Fruit fly (Drosophila melanogaster) whole organism, wandering third instar larva: ENCODE results near the gene Jhbp1.

Experiments
- Abd-B ChIP-seq: fragments of >200 bp; optimal IDR thresholded peaks from 2 replicates; lab custom pipeline; 2017; ENCODE audit warnings: missing biosample characterization, missing genetic modification characterization
- CG32264 ChIP-seq: fragments of 200-800 bp; sonication (Bioruptor generic); optimal IDR thresholded peaks from 2 replicates; lab custom pipeline; 2016; ENCODE audit warnings: missing biosample characterization, missing genetic modification characterization
- CG9705 ChIP-seq: fragments of 200-800 bp; sonication (Bioruptor generic); optimal IDR thresholded peaks from 2 replicates; lab custom pipeline; 2018; ENCODE audit warnings: missing biosample characterization, mild to moderate bottlenecking, missing genetic modification characterization
- CrebA ChIP-seq: fragments of 200-800 bp; sonication (Bioruptor generic); optimal IDR thresholded peaks from 2 replicates; lab custom pipeline; 2016; ENCODE audit warnings: missing biosample characterization, mild to moderate bottlenecking, missing genetic modification characterization, borderline replicate concordance
- Dfd ChIP-seq: fragments of >200 bp; optimal IDR thresholded peaks from 2 replicates; lab custom pipeline; 2017; ENCODE audit warnings: missing biosample characterization, missing genetic modification characterization
- Dif ChIP-seq: fragments of 200-275, 200-300 bp; sonication (Bioruptor generic); optimal IDR thresholded peaks from 2 replicates; lab custom pipeline; 2018; ENCODE audit warnings: missing biosample characterization, missing genetic modification characterization; ENCODE audit not compliant: partially characterized antibody
- GATAd ChIP-seq: sonication (Bioruptor generic); optimal IDR thresholded peaks from 2 replicates; lab custom pipeline; 2016; ENCODE audit warnings: missing biosample characterization, missing genetic modification characterization
- HLH106 ChIP-seq: fragments of 200-800 bp; optimal IDR thresholded peaks from 3 replicates; lab custom pipeline; 2019; ENCODE audit warnings: missing biosample characterization, mild to moderate bottlenecking, missing genetic modification characterization, moderate library complexity
- Hnf4 ChIP-seq: fragments of 200-800 bp; sonication (Bioruptor generic); optimal IDR thresholded peaks from 2 replicates; lab custom pipeline; 2016; ENCODE audit warnings: missing biosample characterization, mild to moderate bottlenecking, missing genetic modification characterization
- Hr78 ChIP-seq: fragments of >200 bp; optimal IDR thresholded peaks from 2 replicates; lab custom pipeline; 2017; ENCODE audit warnings: missing biosample characterization, missing genetic modification characterization
- Hr83 ChIP-seq: fragments of 200-300 bp; sonication (Bioruptor generic); optimal IDR thresholded peaks from 2 replicates; lab custom pipeline; 2016; ENCODE audit warnings: missing biosample characterization, mild to moderate bottlenecking, missing genetic modification characterization, moderate library complexity; ENCODE audit not compliant: poor library complexity, severe bottlenecking
- Jra ChIP-seq: sonication (Bioruptor generic); optimal IDR thresholded peaks from 2 replicates; lab custom pipeline; 2016; ENCODE audit warnings: missing biosample characterization, missing genetic modification characterization
- Mio ChIP-seq: sonication (Bioruptor generic); optimal IDR thresholded peaks from 2 replicates; lab custom pipeline; 2016; ENCODE audit warnings: missing biosample characterization, missing genetic modification characterization
- N ChIP-seq: fragments of >200 bp; optimal IDR thresholded peaks from 2 replicates; lab custom pipeline; 2018; ENCODE audit warnings: missing biosample characterization, missing external identifiers, missing genetic modification characterization
- OdsH ChIP-seq: fragments of 200-800 bp; sonication (Bioruptor generic); optimal IDR thresholded peaks from 2 replicates; lab custom pipeline; 2016; ENCODE audit warnings: missing biosample characterization, mild to moderate bottlenecking, missing genetic modification characterization
- Rel ChIP-seq, 2 experiments: fragments of 200-800 bp; sonication (Bioruptor generic) in 1 of 2; optimal IDR thresholded peaks; 2 replicates in 1 of 2; 3 replicates in 1 of 2; lab custom pipeline; 2016 to 2019; ENCODE audit warnings: mild to moderate bottlenecking in 2 of 2, missing biosample characterization in 2 of 2, missing genetic modification characterization in 2 of 2, moderate library complexity in 1 of 2
- Sp1 ChIP-seq: fragments of 200-800 bp; sonication (Bioruptor generic); optimal IDR thresholded peaks from 3 replicates; lab custom pipeline; 2019; ENCODE audit warnings: missing biosample characterization, mild to moderate bottlenecking, missing genetic modification characterization, moderate library complexity
- Vsx2 ChIP-seq: fragments of 200-300, 225-300 bp; sonication (Bioruptor generic); optimal IDR thresholded peaks from 2 replicates; lab custom pipeline; 2018; ENCODE audit warnings: missing biosample characterization, missing genetic modification characterization; ENCODE audit not compliant: partially characterized antibody
- br ChIP-seq: fragments of 200-800 bp; sonication (Bioruptor generic); optimal IDR thresholded peaks from 2 replicates; lab custom pipeline; 2016; ENCODE audit warnings: missing biosample characterization, missing genetic modification characterization
- brk ChIP-seq: fragments of 200-800 bp; sonication (Bioruptor generic); optimal IDR thresholded peaks from 2 replicates; lab custom pipeline; 2016; ENCODE audit warnings: missing biosample characterization, mild to moderate bottlenecking, missing genetic modification characterization
- dl ChIP-seq, 2 experiments: fragments of 175-275, 200-275 bp in 1 of 2; fragments of 200-275 bp in 1 of 2; sonication (Bioruptor generic); optimal IDR thresholded peaks; lab custom pipeline; 2018; ENCODE audit warnings: mild to moderate bottlenecking in 2 of 2, missing biosample characterization in 2 of 2, missing genetic modification characterization in 2 of 2, moderate library complexity in 2 of 2; ENCODE audit not compliant: partially characterized antibody in 2 of 2, insufficient read depth in 1 of 2
- dmrt93B ChIP-seq: fragments of 200-800 bp; sonication (Bioruptor generic); optimal IDR thresholded peaks from 2 replicates; lab custom pipeline; 2018; ENCODE audit warnings: missing biosample characterization, mild to moderate bottlenecking, missing genetic modification characterization
- dsf ChIP-seq: sonication (Bioruptor generic); optimal IDR thresholded peaks from 2 replicates; lab custom pipeline; 2016; ENCODE audit warnings: missing biosample characterization, missing genetic modification characterization, borderline replicate concordance
- ey ChIP-seq: fragments of 200-800 bp; sonication (Bioruptor generic); optimal IDR thresholded peaks from 2 replicates; lab custom pipeline; 2016; ENCODE audit warnings: missing biosample characterization, missing genetic modification characterization
- foxo ChIP-seq, 2 experiments: fragments of 200-800 bp; sonication (Bioruptor generic); optimal IDR thresholded peaks; 2 replicates in 1 of 2; 3 replicates in 1 of 2; lab custom pipeline; 2016 to 2017; ENCODE audit warnings: missing biosample characterization in 2 of 2, missing genetic modification characterization in 2 of 2
- fru ChIP-seq: fragments of 200-800 bp; sonication (Bioruptor generic); optimal IDR thresholded peaks from 3 replicates; lab custom pipeline; 2016; ENCODE audit warnings: missing biosample characterization, mild to moderate bottlenecking, missing genetic modification characterization
- h ChIP-seq: fragments of 200-800 bp; sonication (Bioruptor generic); optimal IDR thresholded peaks from 3 replicates; lab custom pipeline; 2016; ENCODE audit warnings: missing biosample characterization, mild to moderate bottlenecking, missing genetic modification characterization
- jim ChIP-seq: fragments of 175-275, 200-325 bp; sonication (Bioruptor generic); optimal IDR thresholded peaks from 2 replicates; lab custom pipeline; 2016; ENCODE audit warnings: missing biosample characterization, mild to moderate bottlenecking, missing genetic modification characterization
- lola ChIP-seq: fragments of >200 bp; optimal IDR thresholded peaks from 2 replicates; lab custom pipeline; 2017; ENCODE audit warnings: missing biosample characterization, missing genetic modification characterization
- pan ChIP-seq: fragments of >200 bp; optimal IDR thresholded peaks from 2 replicates; lab custom pipeline; 2017
- psq ChIP-seq: fragments of 200-800 bp; sonication (Bioruptor generic); optimal IDR thresholded peaks from 3 replicates; lab custom pipeline; 2017; ENCODE audit warnings: missing biosample characterization, mild to moderate bottlenecking, missing genetic modification characterization, moderate library complexity
- rgr ChIP-seq: fragments of 200-800 bp; sonication (Bioruptor generic); optimal IDR thresholded peaks from 3 replicates; lab custom pipeline; 2016; ENCODE audit warnings: missing biosample characterization, mild to moderate bottlenecking, missing genetic modification characterization
- sage ChIP-seq: fragments of 200-800 bp; sonication (Bioruptor generic); optimal IDR thresholded peaks from 2 replicates; lab custom pipeline; 2016; ENCODE audit warnings: missing biosample characterization, mild to moderate bottlenecking, missing genetic modification characterization
- sv ChIP-seq: fragments of 200-800 bp; sonication (Bioruptor generic); optimal IDR thresholded peaks from 3 replicates; lab custom pipeline; 2016; ENCODE audit warnings: missing biosample characterization, missing genetic modification characterization
- tai ChIP-seq: sonication (Bioruptor generic); optimal IDR thresholded peaks from 2 replicates; lab custom pipeline; 2016; ENCODE audit warnings: missing biosample characterization, missing genetic modification characterization
- usp ChIP-seq: fragments of >200 bp; optimal IDR thresholded peaks from 2 replicates; lab custom pipeline; 2017; ENCODE audit warnings: missing biosample characterization, missing genetic modification characterization
- woc ChIP-seq: sonication (Bioruptor generic); optimal IDR thresholded peaks from 2 replicates; lab custom pipeline; 2016; ENCODE audit warnings: missing biosample characterization, mild to moderate bottlenecking, missing genetic modification characterization

Jhbp1 gene

dm6 chr3R:4986666-4987065 is 21.4 kb downstream of the Jhbp1 start:
- TF ChIP-seq Mio (GFP tag; lab: Kevin White, UChicago) (no peak), dl (GFP tag; optimal IDR thresholded peaks at IDR 0.05; lab: Kevin White, UChicago; ENCODE audit: insufficient read depth in 1 of 2, partially characterized antibody in 2 of 2) (no peak), tai (no peak), woc (GFP tag; lab: Kevin White, UChicago) (no peak), N (GFP tag; lab: Kevin White, UChicago) (no peak), Jra (no peak), fru (GFP tag; lab: Kevin White, UChicago) (no peak), CrebA (GFP tag; lab: Kevin White, UChicago) (no peak), h (no peak), CG9705 (GFP tag; lab: Kevin White, UChicago) (no peak)
- TF ChIP-seq, all 38 proteins: peak for 0

DNA sequence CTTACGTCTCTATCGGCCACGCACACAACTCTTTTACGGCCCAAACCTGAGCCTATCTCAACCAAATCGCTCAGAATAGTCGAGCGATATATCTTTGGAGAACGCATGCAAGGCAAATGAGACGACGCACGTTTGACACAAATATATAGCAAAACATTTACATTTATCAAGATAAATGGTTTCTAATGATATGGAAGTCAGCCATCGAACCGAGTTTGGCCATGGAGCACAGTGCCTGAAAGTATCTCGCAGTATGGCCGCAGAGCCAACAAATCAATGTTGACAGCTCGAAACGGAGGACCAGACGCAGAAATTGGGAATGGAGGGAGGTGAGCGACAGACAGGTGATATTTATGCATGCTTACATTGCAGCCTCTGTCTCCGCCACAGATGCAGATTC is 22.2 kb downstream of the Jhbp1 start:
- TF ChIP-seq Rel (GFP tag; optimal IDR thresholded peaks at IDR 0.05; lab: Kevin White, UChicago), result no peak
- TF ChIP-seq Rel (tag; optimal IDR thresholded peaks at IDR 0.05; lab: Kevin White, UChicago), result no peak
- TF ChIP-seq dsf (GFP tag; lab: Kevin White, UChicago), result no peak
- TF ChIP-seq foxo (GFP tag; optimal IDR thresholded peaks at IDR 0.05; lab: Kevin White, UChicago), result no peak
- TF ChIP-seq psq, result no peak
- TF ChIP-seq Dfd (GFP tag; lab: Kevin White, UChicago), result no peak
- TF ChIP-seq usp (GFP tag; lab: Kevin White, UChicago), result no peak
- no peak for TF ChIP-seq N (GFP tag; lab: Kevin White, UChicago)
- no peak for TF ChIP-seq Hr83 (GFP tag; lab: Kevin White, UChicago)
- TF ChIP-seq tai, result no peak
- TF ChIP-seq Jra, result no peak
- TF ChIP-seq Hr78, result no peak
- TF ChIP-seq dmrt93B, result no peak

DNA sequence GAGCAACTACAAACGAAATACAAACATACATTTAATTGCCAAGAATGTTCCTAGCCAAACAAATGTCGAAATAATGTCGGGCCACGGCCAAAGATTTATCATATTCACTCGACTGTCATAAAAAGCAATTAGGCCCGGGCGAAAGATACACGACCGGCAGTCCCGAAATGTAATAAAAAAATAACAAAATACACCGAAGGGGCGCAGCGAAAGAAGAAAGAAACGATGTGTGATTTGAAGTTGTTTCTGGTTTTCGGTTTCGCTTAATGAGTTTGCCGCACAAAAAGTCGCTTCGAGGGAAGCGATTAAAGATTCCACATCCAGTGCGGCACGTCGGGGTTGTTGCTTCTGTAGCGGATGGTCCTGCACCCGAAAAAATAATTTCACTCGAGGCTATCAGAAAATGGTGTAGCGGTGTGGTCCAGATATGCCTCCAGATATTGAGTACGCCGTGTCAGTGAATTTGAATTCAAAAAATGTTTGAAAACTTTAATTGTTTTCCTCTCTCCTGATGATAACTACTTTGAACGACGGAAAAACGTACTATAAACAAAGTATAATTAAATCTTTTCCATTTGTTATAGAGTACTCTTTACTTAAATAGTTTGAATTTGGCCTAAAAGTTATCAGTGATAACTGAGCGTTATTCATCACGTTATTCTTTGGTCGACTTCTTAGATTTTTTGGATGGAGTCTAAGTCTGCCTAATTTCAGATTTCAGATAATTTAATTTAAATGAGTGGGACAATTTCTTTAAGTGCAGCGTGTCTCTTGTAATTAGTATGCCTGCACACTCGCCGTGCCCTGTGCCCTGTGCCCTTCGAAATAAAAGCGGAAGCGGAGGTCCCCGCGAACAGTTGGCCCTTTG is 24.1 kb downstream of the Jhbp1 start:
- TF ChIP-seq psq (peak; percentile 34), Mio (GFP tag; lab: Kevin White, UChicago) (no peak), Hnf4 (peak; percentile 18), dsf (GFP tag; lab: Kevin White, UChicago) (no peak), usp (GFP tag; lab: Kevin White, UChicago) (no peak), CG32264 (no peak), sage (no peak), Hr83 (GFP tag; lab: Kevin White, UChicago) (no peak), Sp1 (GFP tag; lab: Kevin White, UChicago) (peak; percentile 64), Dif (GFP tag; lab: Kevin White, UChicago) (no peak), ey (GFP tag; lab: Kevin White, UChicago) (peak; percentile 53), foxo (GFP tag; optimal IDR thresholded peaks at IDR 0.05; lab: Kevin White, UChicago) (peak in 1 of 2 experiments; percentile 75), CrebA (GFP tag; lab: Kevin White, UChicago) (no peak), Rel (GFP tag; optimal IDR thresholded peaks at IDR 0.05; lab: Kevin White, UChicago) (no peak), Rel (tag; optimal IDR thresholded peaks at IDR 0.05; lab: Kevin White, UChicago) (no peak), h (peak; percentile 61), woc (GFP tag; lab: Kevin White, UChicago) (peak; percentile 77), lola (GFP tag; lab: Kevin White, UChicago) (no peak), jim (no peak), sv (GFP tag; lab: Kevin White, UChicago) (peak; percentile 52), rgr (GFP tag; lab: Kevin White, UChicago) (peak; percentile 14), tai (peak; percentile 48), fru (GFP tag; lab: Kevin White, UChicago) (peak; percentile 79), Dfd (GFP tag; lab: Kevin White, UChicago) (no peak), CG9705 (GFP tag; lab: Kevin White, UChicago) (peak; percentile 14), N (GFP tag; lab: Kevin White, UChicago) (no peak), brk (GFP tag; lab: Kevin White, UChicago) (peak; percentile 20), dmrt93B (peak; percentile 52), HLH106 (tag; lab: Kevin White, UChicago) (peak; percentile 54), br (peak; percentile 61), pan (lab: Kevin White, UChicago) (no peak), Vsx2 (GFP tag; lab: Kevin White, UChicago) (peak; percentile 33), Abd-B (GFP tag; lab: Kevin White, UChicago) (no peak), OdsH (GFP tag; lab: Kevin White, UChicago) (peak; percentile 65), Hr78 (no peak), dl (GFP tag; optimal IDR thresholded peaks at IDR 0.05; lab: Kevin White, UChicago; ENCODE audit: insufficient read depth in 1 of 2, partially characterized antibody in 2 of 2) (no peak), GATAd (GFP tag; lab: Kevin White, UChicago) (no peak), Jra (no peak)
